Worm (Caenorhabditis elegans): ENCODE measurements around the gene col-140.

ce11 chrV:5852084-5852483 is 15.4 kb upstream of the col-140 start:
- TF ChIP-seq eyg-1 (tag; optimal IDR thresholded peaks at IDR 0.05) = no peak
- TF ChIP-seq T23F11.4 (GFP tag; optimal IDR thresholded peaks at IDR 0.05) = no peak

Measured in whole organism, late embryonic.